Fruit fly (Drosophila melanogaster) whole organism, adult: Measurements from ENCODE around the gene CG1572.

Experiments
- CG33017 ChIP-seq: fragments of 200-800 bp; sonication (Bioruptor generic); optimal IDR thresholded peaks from 2 replicates; lab custom pipeline; 2018; ENCODE audit warnings: missing biosample characterization, mild to moderate bottlenecking, missing genetic modification characterization, moderate library complexity
- CG5204 ChIP-seq: fragments of 200-800 bp; sonication (Bioruptor generic); optimal IDR thresholded peaks from 2 replicates; lab custom pipeline; 2016; ENCODE audit warnings: missing biosample characterization, missing genetic modification characterization
- CG7045 ChIP-seq: fragments of 200-800 bp; sonication (Bioruptor generic); optimal IDR thresholded peaks from 2 replicates; lab custom pipeline; 2017; ENCODE audit warnings: missing biosample characterization, mild to moderate bottlenecking, missing genetic modification characterization
- Mnt ChIP-seq: fragments of 200-800 bp; sonication (Bioruptor generic); optimal IDR thresholded peaks from 2 replicates; lab custom pipeline; 2016; ENCODE audit warnings: missing biosample characterization, mild to moderate bottlenecking, missing genetic modification characterization
- bab1 ChIP-seq: fragments of 200-800 bp; sonication (Bioruptor generic); optimal IDR thresholded peaks from 3 replicates; lab custom pipeline; 2019; ENCODE audit warnings: missing biosample characterization, mild to moderate bottlenecking, missing genetic modification characterization, moderate library complexity
- cic ChIP-seq: fragments of 200-800 bp; sonication (Bioruptor generic); optimal IDR thresholded peaks from 2 replicates; lab custom pipeline; 2017; ENCODE audit warnings: missing biosample characterization, mild to moderate bottlenecking, missing genetic modification characterization, moderate library complexity
- toe ChIP-seq: fragments of 200-800 bp; sonication (Bioruptor generic); optimal IDR thresholded peaks from 2 replicates; lab custom pipeline; 2016; ENCODE audit warnings: missing biosample characterization, missing genetic modification characterization

dm6 chrX:11511955-11512354 is 46.5 kb downstream of the CG1572 start:
- no peak for TF ChIP-seq CG33017 (tag; lab: Kevin White, UChicago)
- TF ChIP-seq bab1 (GFP tag; lab: Kevin White, UChicago) = no peak
- no peak for TF ChIP-seq Mnt
- TF ChIP-seq CG5204 (GFP tag; lab: Kevin White, UChicago) = no peak
- no peak for TF ChIP-seq CG7045 (GFP tag; lab: Kevin White, UChicago)
- TF ChIP-seq toe = no peak
- no peak for TF ChIP-seq cic (GFP tag; lab: Kevin White, UChicago)
